Fruit fly (Drosophila melanogaster) whole organism, embryonic: Measurements from ENCODE around the gene chic.

Experiments used
- Adf1 ChIP-seq: fragments of 200-800 bp; sonication (Bioruptor generic); IDR thresholded peaks from 2 replicates; pipeline ENCODE4 v1.3.6; 2022; ENCODE audit warnings: missing biosample characterization, missing genetic modification characterization
- CG10274 ChIP-seq: fragments of 200-800 bp; sonication (Bioruptor generic); optimal IDR thresholded peaks from 3 replicates; lab custom pipeline; 2017; ENCODE audit warnings: missing biosample characterization, mild to moderate bottlenecking, missing genetic modification characterization
- CG11085 ChIP-seq: fragments of 200-800 bp; sonication (Bioruptor generic); IDR thresholded peaks from 2 replicates; pipeline ENCODE4 v1.3.6; 2022; ENCODE audit warnings: missing biosample characterization, missing genetic modification characterization
- CG11504 ChIP-seq: fragments of 200-800 bp; sonication (Bioruptor generic); optimal IDR thresholded peaks from 3 replicates; lab custom pipeline; 2019; ENCODE audit warnings: missing biosample characterization, mild to moderate bottlenecking, missing genetic modification characterization, moderate library complexity
- CG11696 ChIP-seq: fragments of 200-800 bp; sonication (Bioruptor generic); IDR thresholded peaks from 2 replicates; pipeline ENCODE4 v1.3.6; 2022; ENCODE audit warnings: missing biosample characterization, missing genetic modification characterization
- CG12071 ChIP-seq: fragments of 200-800 bp; sonication (Bioruptor generic); optimal IDR thresholded peaks from 3 replicates; lab custom pipeline; 2018; ENCODE audit warnings: missing biosample characterization, mild to moderate bottlenecking, missing genetic modification characterization
- CG13424 ChIP-seq: fragments of 200-800 bp; sonication (Bioruptor generic); optimal IDR thresholded peaks from 2 replicates; lab custom pipeline; 2019; ENCODE audit warnings: missing biosample characterization, mild to moderate bottlenecking, missing genetic modification characterization, moderate library complexity
- CG14014 ChIP-seq: fragments of 200-800 bp; sonication (Bioruptor generic); IDR thresholded peaks from 2 replicates; pipeline ENCODE4 v1.3.6; 2022; ENCODE audit warnings: missing biosample characterization, missing genetic modification characterization
- CG14050 ChIP-seq: fragments of 200-800 bp; sonication (Bioruptor generic); IDR thresholded peaks from 3 replicates; pipeline ENCODE4 v1.3.6; 2022; ENCODE audit warnings: missing biosample characterization, missing genetic modification characterization
- CG15011 ChIP-seq: fragments of 200-800 bp; sonication (Bioruptor generic); optimal IDR thresholded peaks from 3 replicates; lab custom pipeline; 2018; ENCODE audit warnings: missing biosample characterization, mild to moderate bottlenecking, missing genetic modification characterization
- CG15073 ChIP-seq: fragments of 200-800 bp; sonication (Bioruptor generic); optimal IDR thresholded peaks from 2 replicates; lab custom pipeline; 2016; ENCODE audit warnings: missing biosample characterization, missing genetic modification characterization
- CG32772 ChIP-seq: fragments of 200-800 bp; sonication (Bioruptor generic); IDR thresholded peaks from 2 replicates; pipeline ENCODE4 v1.3.6; 2022; ENCODE audit warnings: missing biosample characterization, missing genetic modification characterization
- CG33213 ChIP-seq: fragments of 200-800 bp; sonication (Bioruptor generic); optimal IDR thresholded peaks from 3 replicates; lab custom pipeline; 2016; ENCODE audit warnings: missing biosample characterization, missing genetic modification characterization
- CG3995 ChIP-seq: fragments of 200-800 bp; sonication (Bioruptor generic); optimal IDR thresholded peaks from 3 replicates; lab custom pipeline; 2016; ENCODE audit warnings: missing biosample characterization, missing genetic modification characterization
- CG42726 ChIP-seq: fragments of 200-800 bp; sonication (Bioruptor generic); IDR thresholded peaks from 2 replicates; pipeline ENCODE4 v1.3.6; 2022; ENCODE audit warnings: missing biosample characterization, missing genetic modification characterization; ENCODE audit not compliant: partially characterized antibody
- CG4730 ChIP-seq: fragments of 200-800 bp; sonication (Bioruptor generic); IDR thresholded peaks from 2 replicates; pipeline ENCODE4 v1.3.6; 2022; ENCODE audit warnings: missing biosample characterization, missing genetic modification characterization
- CG5180 ChIP-seq: fragments of 200-800 bp; sonication (Bioruptor generic); optimal IDR thresholded peaks from 3 replicates; lab custom pipeline; 2017; ENCODE audit warnings: missing biosample characterization, missing genetic modification characterization, mild to moderate bottlenecking, moderate library complexity, missing genetic modification reagents
- CG5953 ChIP-seq: fragments of 200-800 bp; sonication (Bioruptor generic); IDR thresholded peaks from 2 replicates; pipeline ENCODE4 v1.3.6; 2022; ENCODE audit warnings: missing biosample characterization, missing genetic modification characterization
- CG7556 ChIP-seq: fragments of 200-800 bp; sonication (Bioruptor generic); optimal IDR thresholded peaks from 2 replicates; lab custom pipeline; 2017; ENCODE audit warnings: missing biosample characterization, mild to moderate bottlenecking, missing genetic modification characterization
- CG9876 ChIP-seq: fragments of 200-800 bp; sonication (Bioruptor generic); optimal IDR thresholded peaks from 2 replicates; lab custom pipeline; 2016; ENCODE audit warnings: missing biosample characterization, missing genetic modification characterization
- CG9932 ChIP-seq: fragments of 200-800 bp; sonication (Bioruptor generic); IDR thresholded peaks from 2 replicates; pipeline ENCODE4 v1.3.6; 2022; ENCODE audit warnings: missing biosample characterization, missing genetic modification characterization
- CkIIα-i1 ChIP-seq: fragments of 200-800 bp; sonication (Bioruptor generic); IDR thresholded peaks from 2 replicates; pipeline ENCODE4 v1.3.6; 2022; ENCODE audit warnings: missing biosample characterization, missing genetic modification characterization
- CoRest ChIP-seq: fragments of 200-800 bp; sonication (Bioruptor generic); optimal IDR thresholded peaks from 3 replicates; lab custom pipeline; 2018; ENCODE audit warnings: missing biosample characterization, mild to moderate bottlenecking, missing genetic modification characterization, moderate library complexity
- E2f1 ChIP-seq: fragments of 200-800 bp; sonication (Bioruptor generic); IDR thresholded peaks from 2 replicates; pipeline ENCODE4 v1.3.6; 2022; ENCODE audit warnings: missing biosample characterization, missing genetic modification characterization
- Ets97D ChIP-seq: fragments of 200-800 bp; sonication (Bioruptor generic); optimal IDR thresholded peaks from 3 replicates; lab custom pipeline; 2016; ENCODE audit warnings: missing biosample characterization, missing genetic modification characterization
- Hmr ChIP-seq: fragments of 200-800 bp; sonication (Bioruptor generic); optimal IDR thresholded peaks from 3 replicates; lab custom pipeline; 2017; ENCODE audit warnings: mild to moderate bottlenecking, missing biosample characterization, missing genetic modification reagents, missing genetic modification characterization
- Hmx ChIP-seq: fragments of 200-800 bp; sonication (Bioruptor generic); optimal IDR thresholded peaks from 2 replicates; lab custom pipeline; 2016; ENCODE audit warnings: missing biosample characterization, missing genetic modification characterization
- Opbp ChIP-seq: fragments of 200-800 bp; sonication (Bioruptor generic); IDR thresholded peaks from 3 replicates; pipeline ENCODE4 v1.3.6; 2022; ENCODE audit warnings: missing biosample characterization, missing genetic modification characterization; ENCODE audit not compliant: partially characterized antibody
- Sry-β ChIP-seq: fragments of 200-800 bp; sonication (Bioruptor generic); optimal IDR thresholded peaks from 2 replicates; lab custom pipeline; 2018; ENCODE audit warnings: missing biosample characterization, mild to moderate bottlenecking, missing genetic modification characterization, moderate library complexity
- Sry-δ ChIP-seq: fragments of 200-800 bp; sonication (Bioruptor generic); optimal IDR thresholded peaks from 2 replicates; lab custom pipeline; 2016; ENCODE audit warnings: missing biosample characterization, missing genetic modification characterization
- Xbp1 ChIP-seq: fragments of 200-800 bp; sonication (Bioruptor generic); optimal IDR thresholded peaks from 3 replicates; lab custom pipeline; 2016; ENCODE audit warnings: missing biosample characterization, mild to moderate bottlenecking, missing genetic modification characterization
- bsh ChIP-seq, 2 experiments: fragments of 200-800 bp; sonication (Bioruptor generic); optimal IDR thresholded peaks; 2 replicates each; lab custom pipeline; 2017 to 2018; ENCODE audit warnings: mild to moderate bottlenecking in 2 of 2, missing biosample characterization in 2 of 2, missing genetic modification characterization in 2 of 2, moderate library complexity in 1 of 2
- cad ChIP-seq: fragments of >200 bp; optimal IDR thresholded peaks from 2 replicates; lab custom pipeline; 2017; ENCODE audit warnings: missing biosample characterization, missing genetic modification characterization
- cg ChIP-seq: fragments of 200-800 bp; sonication (Bioruptor generic); optimal IDR thresholded peaks from 3 replicates; lab custom pipeline; 2019; ENCODE audit warnings: missing biosample characterization, mild to moderate bottlenecking, missing genetic modification characterization, moderate library complexity
- dm ChIP-seq: fragments of 200-800 bp; sonication (Bioruptor generic); optimal IDR thresholded peaks from 3 replicates; lab custom pipeline; 2016; ENCODE audit warnings: missing biosample characterization, missing genetic modification characterization
- ewg ChIP-seq: fragments of 200-800 bp; sonication (Bioruptor generic); optimal IDR thresholded peaks from 3 replicates; lab custom pipeline; 2017; ENCODE audit warnings: mild to moderate bottlenecking, missing biosample characterization, missing genetic modification reagents, missing genetic modification characterization
- inv ChIP-seq: fragments of 200-800 bp; sonication (Bioruptor generic); IDR thresholded peaks from 2 replicates; pipeline ENCODE4 v1.3.6; 2022; ENCODE audit warnings: missing biosample characterization, missing genetic modification characterization; ENCODE audit not compliant: partially characterized antibody
- knrl ChIP-seq: fragments of 200-800 bp; sonication (Bioruptor generic); IDR thresholded peaks from 3 replicates; pipeline ENCODE4 v1.3.6; 2022; ENCODE audit warnings: missing biosample characterization, missing genetic modification characterization; ENCODE audit not compliant: partially characterized antibody
- lbe ChIP-seq: fragments of 200-800 bp; sonication (Bioruptor generic); optimal IDR thresholded peaks from 2 replicates; lab custom pipeline; 2016; ENCODE audit warnings: missing biosample characterization, mild to moderate bottlenecking, missing genetic modification characterization
- mirr ChIP-seq: fragments of 200-800 bp; sonication (Bioruptor generic); optimal IDR thresholded peaks from 3 replicates; lab custom pipeline; 2018; ENCODE audit warnings: missing biosample characterization, mild to moderate bottlenecking, missing genetic modification characterization
- pan ChIP-seq, 4 experiments: fragments of >200 bp in 3 of 4; fragments of 200-800 bp in 1 of 4; sonication (Bioruptor generic) in 1 of 4; optimal IDR thresholded peaks in 3 of 4; IDR thresholded peaks in 1 of 4; 2 replicates each; pipeline versions ENCODE4 v1.3.6 to Lab custom; 2017 to 2022; ENCODE audit warnings: missing biosample characterization in 2 of 4, missing genetic modification characterization in 2 of 4, mixed read lengths in 1 of 4
- peb ChIP-seq: fragments of 200-800 bp; sonication (Bioruptor generic); IDR thresholded peaks from 2 replicates; pipeline ENCODE4 v1.3.6; 2022; ENCODE audit warnings: missing biosample characterization, missing genetic modification characterization
- pros ChIP-seq: fragments of 200-800 bp; sonication (Bioruptor generic); optimal IDR thresholded peaks from 3 replicates; lab custom pipeline; 2019; ENCODE audit warnings: missing biosample characterization, mild to moderate bottlenecking, missing genetic modification characterization, moderate library complexity
- ro ChIP-seq: fragments of 200-800 bp; sonication (Bioruptor generic); IDR thresholded peaks from 2 replicates; pipeline ENCODE4 v1.3.6; 2022; ENCODE audit warnings: missing biosample characterization, missing genetic modification characterization
- sd ChIP-seq: fragments of 200-800 bp; sonication (Bioruptor generic); optimal IDR thresholded peaks from 3 replicates; lab custom pipeline; 2018; ENCODE audit warnings: missing biosample characterization, mild to moderate bottlenecking, missing genetic modification characterization, moderate library complexity
- slp2 ChIP-seq: fragments of 200-800 bp; sonication (Bioruptor generic); optimal IDR thresholded peaks from 2 replicates; lab custom pipeline; 2016; ENCODE audit warnings: missing biosample characterization, missing genetic modification characterization
- sob ChIP-seq: fragments of 200-800 bp; sonication (Bioruptor generic); IDR thresholded peaks from 2 replicates; pipeline ENCODE4 v1.3.6; 2022; ENCODE audit warnings: missing biosample characterization, missing genetic modification characterization
- tio ChIP-seq: fragments of 200-800 bp; sonication (Bioruptor generic); optimal IDR thresholded peaks from 2 replicates; lab custom pipeline; 2017; ENCODE audit warnings: missing biosample characterization, missing genetic modification characterization, inconsistent platforms
- tll ChIP-seq, 2 experiments: fragments of 200-800 bp in 1 of 2; fragments of >200 bp in 1 of 2; sonication (Bioruptor generic) in 1 of 2; optimal IDR thresholded peaks; 2 replicates each; lab custom pipeline; 2017 to 2019; ENCODE audit warnings: missing biosample characterization in 2 of 2, missing genetic modification characterization in 2 of 2, mild to moderate bottlenecking in 1 of 2, moderate library complexity in 1 of 2
- toy ChIP-seq: fragments of 200-800 bp; sonication (Bioruptor generic); IDR thresholded peaks from 2 replicates; pipeline ENCODE4 v1.3.6; 2022; ENCODE audit warnings: missing biosample characterization, missing genetic modification characterization

chic gene

dm6 chr2L:5923603-5924138 is 57.1 kb downstream of the chic start, which contains the start of gene CG9016 (continued):
- peak; percentile 46 for TF ChIP-seq CG5180 (GFP tag; lab: Kevin White, UChicago)
- TF ChIP-seq CG4730 (GFP tag; lab: Robert Waterston, UW), result no peak
- TF ChIP-seq CG14050 (GFP tag; lab: Robert Waterston, UW), result no peak
- TF ChIP-seq CG12071, result no peak
- no peak for TF ChIP-seq CG11085 (GFP tag; lab: Robert Waterston, UW)
- TF ChIP-seq ro, result no peak
- TF ChIP-seq E2f1 (GFP tag; lab: Robert Waterston, UW), result no peak
- TF ChIP-seq inv (GFP tag; lab: Robert Waterston, UW), result no peak
- TF ChIP-seq CG10274, result no peak
- peak; percentile 73 for TF ChIP-seq cg (GFP tag; lab: Kevin White, UChicago)
- TF ChIP-seq Opbp (GFP tag; lab: Robert Waterston, UW), result no peak
- TF ChIP-seq CG11696 (GFP tag; lab: Robert Waterston, UW), result no peak
- no peak for TF ChIP-seq CG9932 (GFP tag; lab: Robert Waterston, UW)
- TF ChIP-seq tll (GFP tag; optimal IDR thresholded peaks at IDR 0.05; lab: Kevin White, UChicago), result peak in 1 of 2 experiments; percentile 15
- no peak for TF ChIP-seq CG32772
- no peak for TF ChIP-seq CG7556 (GFP tag; lab: Kevin White, UChicago)
- TF ChIP-seq pan (optimal IDR thresholded peaks at IDR 0.05; lab: Kevin White, UChicago), result no peak
- TF ChIP-seq pan (GFP tag; optimal IDR thresholded peaks at IDR 0.05 in 1 of 2, IDR thresholded peaks at IDR 0.05 in 1 of 2), result no peak
- no peak for TF ChIP-seq CkIIα-i1 (GFP tag; lab: Robert Waterston, UW)
- no peak for TF ChIP-seq CG14014 (GFP tag; lab: Robert Waterston, UW)
- TF ChIP-seq cad, result no peak
- TF ChIP-seq Sry-δ (GFP tag; lab: Kevin White, UChicago), result no peak
- no peak for TF ChIP-seq peb (GFP tag; lab: Robert Waterston, UW)
- no peak for TF ChIP-seq CG11504 (tag; lab: Kevin White, UChicago)
- TF ChIP-seq Xbp1 (GFP tag; lab: Kevin White, UChicago), result no peak
- TF ChIP-seq CG13424 (tag; lab: Kevin White, UChicago), result no peak
- TF ChIP-seq Ets97D (GFP tag; lab: Kevin White, UChicago), result no peak
- no peak for TF ChIP-seq CG9876
- no peak for TF ChIP-seq tio (GFP tag; lab: Kevin White, UChicago)
- TF ChIP-seq Hmr (GFP tag; lab: Kevin White, UChicago), result no peak
- no peak for TF ChIP-seq CG5953 (GFP tag; lab: Robert Waterston, UW)
- TF ChIP-seq CG15073 (GFP tag; lab: Kevin White, UChicago), result no peak
- TF ChIP-seq sd (tag; lab: Kevin White, UChicago), result no peak
- no peak for TF ChIP-seq slp2 (GFP tag; lab: Kevin White, UChicago)
- TF ChIP-seq mirr, result no peak
- no peak for TF ChIP-seq Sry-β (GFP tag; lab: Kevin White, UChicago)
- TF ChIP-seq dm (GFP tag; lab: Kevin White, UChicago), result no peak
- 0 out of 3 replicates have a peak, but pooled peaks have one; percentile 24 for TF ChIP-seq knrl (GFP tag; lab: Robert Waterston, UW)
- TF ChIP-seq bsh (GFP tag; optimal IDR thresholded peaks at IDR 0.05; lab: Kevin White, UChicago), result no peak
- no peak for TF ChIP-seq CG15011
- TF ChIP-seq pros (GFP tag; lab: Kevin White, UChicago), result peak; percentile 27
- TF ChIP-seq CG42726 (GFP tag; lab: Robert Waterston, UW), result peak; percentile 33; the same call in 1 of the 2 replicates
- TF ChIP-seq CG33213 (GFP tag; lab: Kevin White, UChicago), result no peak
- TF ChIP-seq Hmx (GFP tag; lab: Kevin White, UChicago), result no peak
- no peak for TF ChIP-seq sob (GFP tag; lab: Robert Waterston, UW)
- TF ChIP-seq lbe (GFP tag; lab: Kevin White, UChicago), result no peak
- peak; percentile 80 for TF ChIP-seq Adf1 (GFP tag; lab: Robert Waterston, UW)
- no peak for TF ChIP-seq CG3995 (GFP tag; lab: Kevin White, UChicago)
- TF ChIP-seq CoRest (tag; lab: Kevin White, UChicago), result no peak
- TF ChIP-seq ewg (GFP tag; lab: Kevin White, UChicago), result peak; percentile 86
- TF ChIP-seq toy (GFP tag; lab: Robert Waterston, UW), result 0 out of 2 replicates have a peak, but pooled peaks have one; percentile 28
